Worm (Caenorhabditis elegans) whole organism, L1 larva: Measurements from ENCODE around the gene ugt-15.

Experiments used
- ces-1 ChIP-seq: fragments of 150-350 bp; optimal IDR thresholded peaks from 2 replicates; lab custom pipeline; 2014; ENCODE audit warnings: missing biosample characterization, missing genetic modification reagents, missing genetic modification characterization
- dpl-1 ChIP-seq, 3 experiments: fragments of 150-350 bp in 2 of 3; sonication (generic microtip) in 1 of 3; optimal IDR thresholded peaks; 2 replicates each; lab custom pipeline; 2014 to 2017; ENCODE audit warnings: missing biosample characterization in 3 of 3, missing genetic modification characterization in 3 of 3, missing genetic modification reagents in 3 of 3
- elt-2 ChIP-seq: sonication (generic microtip); optimal IDR thresholded peaks from 2 replicates; lab custom pipeline; 2016; ENCODE audit warnings: missing genetic modification characterization, mild to moderate bottlenecking, inconsistent platforms, missing compliant biosample characterization, missing genetic modification reagents
- lin-39 ChIP-seq: fragments of 150-350 bp; optimal IDR thresholded peaks from 2 replicates; lab custom pipeline; 2014; ENCODE audit warnings: missing biosample characterization, missing genetic modification reagents, missing genetic modification characterization
- lir-3 ChIP-seq: sonication (generic microtip); optimal IDR thresholded peaks from 2 replicates; lab custom pipeline; 2016; ENCODE audit warnings: mild to moderate bottlenecking, missing genetic modification characterization, moderate library complexity, missing compliant biosample characterization; ENCODE audit not compliant: poor library complexity
- mab-9 ChIP-seq: fragments of 200-800 bp; sonication (Bioruptor generic); IDR thresholded peaks from 2 replicates; pipeline ENCODE4 v1.3.6; 2022; ENCODE audit warnings: missing genetic modification reagents, missing genetic modification characterization, missing compliant biosample characterization
- nhr-20 ChIP-seq: sonication (generic microtip); optimal IDR thresholded peaks from 2 replicates; lab custom pipeline; 2016; ENCODE audit warnings: mild to moderate bottlenecking, missing genetic modification characterization, missing compliant biosample characterization
- nhr-76 ChIP-seq: sonication (generic microtip); optimal IDR thresholded peaks from 2 replicates; lab custom pipeline; 2017; ENCODE audit warnings: missing biosample characterization, missing genetic modification characterization
- pag-3 ChIP-seq: sonication (generic microtip); optimal IDR thresholded peaks from 2 replicates; lab custom pipeline; 2017; ENCODE audit warnings: missing genetic modification characterization, mild to moderate bottlenecking, missing compliant biosample characterization, antibody characterized with exemption, borderline replicate concordance; ENCODE audit not compliant: insufficient read depth
- tbx-2 ChIP-seq: sonication (generic microtip); optimal IDR thresholded peaks from 2 replicates; lab custom pipeline; 2016; ENCODE audit warnings: missing genetic modification characterization, missing compliant biosample characterization
- unc-86 ChIP-seq: sonication (generic microtip); optimal IDR thresholded peaks from 2 replicates; lab custom pipeline; 2016; ENCODE audit warnings: missing genetic modification characterization, missing compliant biosample characterization
- unc-98 ChIP-seq: fragments of 200-800 bp; sonication (Bioruptor generic); IDR thresholded peaks from 2 replicates; pipeline ENCODE4 v1.3.6; 2022; ENCODE audit warnings: missing genetic modification characterization, missing compliant biosample characterization

DNA sequence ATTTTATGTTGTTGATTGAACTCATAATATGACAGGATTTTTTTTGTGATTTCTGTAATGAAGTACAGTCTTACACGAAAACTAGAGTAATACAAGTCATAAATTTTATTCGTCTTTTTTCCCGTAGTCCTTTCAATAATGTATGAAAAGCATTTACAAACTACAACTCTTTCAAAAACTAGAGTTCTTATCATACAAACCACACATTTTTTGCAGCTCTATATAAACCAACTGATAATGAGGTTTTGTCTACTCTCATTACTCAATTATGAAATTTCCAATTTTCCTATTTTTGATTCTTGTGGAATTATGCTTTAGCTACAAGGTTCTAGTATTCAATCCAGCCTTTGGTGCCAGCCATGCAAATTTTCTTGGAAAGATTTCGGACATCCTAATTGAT, 2.5 kb upstream of the ugt-15 start, which contains the start of gene ugt-16:
- TF ChIP-seq dpl-1 (GFP tag; optimal IDR thresholded peaks at IDR 0.05; lab: Kevin White, UChicago) (no peak), elt-2 (tag; lab: Kevin White, UChicago) (peak; percentile 78), lin-39 (tag; lab: Kevin White, UChicago) (no peak), unc-86 (no peak), lir-3 (tag; lab: Kevin White, UChicago) (no peak), mab-9 (GFP tag; lab: Robert Waterston, UW) (no peak), tbx-2 (tag; lab: Kevin White, UChicago) (no peak), ces-1 (GFP tag; lab: Kevin White, UChicago) (no peak), nhr-76 (no peak), unc-98 (no peak), nhr-20 (tag; lab: Kevin White, UChicago) (peak; percentile 50), pag-3 (tag; lab: Kevin White, UChicago) (no peak)
